Worm (Caenorhabditis elegans) whole organism, mixed stage, embryonic: ENCODE results near the gene F07D3.3.

Experiments
- M03D4.4 ChIP-seq: sonication (generic microtip); optimal IDR thresholded peaks from 2 replicates; lab custom pipeline; 2017; ENCODE audit warnings: mild to moderate bottlenecking, missing genetic modification characterization, missing compliant biosample characterization
- bed-3 ChIP-seq: fragments of 200-800 bp; sonication (Bioruptor generic); optimal IDR thresholded peaks from 3 replicates; lab custom pipeline; 2018; ENCODE audit warnings: mild to moderate bottlenecking, missing genetic modification characterization, moderate library complexity, missing compliant biosample characterization
- blmp-1 ChIP-seq: fragments of 150-350 bp; optimal IDR thresholded peaks from 2 replicates; lab custom pipeline; 2014; ENCODE audit warnings: missing biosample characterization, missing genetic modification characterization
- ceh-39 ChIP-seq: fragments of 150-350 bp; optimal IDR thresholded peaks from 2 replicates; lab custom pipeline; 2014; ENCODE audit warnings: missing biosample characterization, missing genetic modification characterization
- ceh-43 ChIP-seq: fragments of 200-800 bp; sonication (Bioruptor generic); optimal IDR thresholded peaks from 2 replicates; lab custom pipeline; 2018; ENCODE audit warnings: mild to moderate bottlenecking, missing genetic modification characterization, moderate library complexity, missing compliant biosample characterization
- ceh-83 ChIP-seq: fragments of 200-800 bp; sonication (Bioruptor generic); optimal IDR thresholded peaks from 2 replicates; lab custom pipeline; 2018; ENCODE audit warnings: mild to moderate bottlenecking, missing genetic modification characterization, missing compliant biosample characterization
- ces-1 ChIP-seq: fragments of 150-350 bp; optimal IDR thresholded peaks from 2 replicates; lab custom pipeline; 2014; ENCODE audit warnings: missing biosample characterization, missing genetic modification reagents, missing genetic modification characterization
- cnd-1 ChIP-seq: fragments of 200-800 bp; sonication (Bioruptor generic); optimal IDR thresholded peaks from 2 replicates; lab custom pipeline; 2018; ENCODE audit warnings: mild to moderate bottlenecking, missing genetic modification characterization, missing compliant biosample characterization
- drap-1 ChIP-seq: fragments of 200-800 bp; sonication (Bioruptor generic); optimal IDR thresholded peaks from 3 replicates; lab custom pipeline; 2018; ENCODE audit warnings: mild to moderate bottlenecking, missing genetic modification characterization, missing compliant biosample characterization
- elt-3 ChIP-seq: fragments of 150-350 bp; optimal IDR thresholded peaks from 2 replicates; lab custom pipeline; 2014; ENCODE audit warnings: missing biosample characterization, missing genetic modification characterization
- ham-2 ChIP-seq: fragments of 200-800 bp; sonication (Bioruptor generic); optimal IDR thresholded peaks from 2 replicates; lab custom pipeline; 2018; ENCODE audit warnings: mild to moderate bottlenecking, missing genetic modification characterization, missing compliant biosample characterization
- hlh-1 ChIP-seq: fragments of 150-350 bp; optimal IDR thresholded peaks from 2 replicates; lab custom pipeline; 2014; ENCODE audit warnings: missing biosample characterization, missing genetic modification reagents, missing genetic modification characterization
- lin-13 ChIP-seq: fragments of 150-350 bp; optimal IDR thresholded peaks from 2 replicates; lab custom pipeline; 2014; ENCODE audit warnings: missing biosample characterization, missing genetic modification characterization
- lin-32 ChIP-seq: fragments of 200-800 bp; sonication (Bioruptor generic); optimal IDR thresholded peaks from 2 replicates; lab custom pipeline; 2018; ENCODE audit warnings: mild to moderate bottlenecking, missing genetic modification characterization, missing compliant biosample characterization
- lsy-2 ChIP-seq: fragments of 150-350 bp; optimal IDR thresholded peaks from 2 replicates; lab custom pipeline; 2014; ENCODE audit warnings: missing biosample characterization, missing genetic modification characterization
- mab-5 ChIP-seq: fragments of 150-350 bp; optimal IDR thresholded peaks from 2 replicates; lab custom pipeline; 2014; ENCODE audit warnings: missing biosample characterization, missing genetic modification characterization
- mep-1 ChIP-seq: fragments of 150-350 bp; optimal IDR thresholded peaks from 2 replicates; lab custom pipeline; 2017; ENCODE audit warnings: missing biosample characterization, missing genetic modification reagents, missing genetic modification characterization, inconsistent platforms
- mls-2 ChIP-seq: sonication (generic microtip); optimal IDR thresholded peaks from 2 replicates; lab custom pipeline; 2016; ENCODE audit warnings: mild to moderate bottlenecking, missing genetic modification characterization, moderate library complexity, missing compliant biosample characterization
- nhr-2 ChIP-seq: fragments of 150-350 bp; optimal IDR thresholded peaks from 2 replicates; lab custom pipeline; 2014; ENCODE audit warnings: missing biosample characterization, missing genetic modification characterization
- nhr-237 ChIP-seq: fragments of 150-350 bp; optimal IDR thresholded peaks from 2 replicates; lab custom pipeline; 2014; ENCODE audit warnings: missing biosample characterization, missing genetic modification characterization
- nhr-76 ChIP-seq: sonication (generic microtip); optimal IDR thresholded peaks from 2 replicates; lab custom pipeline; 2017; ENCODE audit warnings: missing biosample characterization, missing genetic modification characterization
- pha-4 ChIP-seq: fragments of 150-350 bp; optimal IDR thresholded peaks from 2 replicates; lab custom pipeline; 2018; ENCODE audit warnings: missing biosample characterization, missing genetic modification reagents, missing genetic modification characterization
- sem-2 ChIP-seq: fragments of 200-800 bp; sonication (Bioruptor generic); optimal IDR thresholded peaks from 2 replicates; lab custom pipeline; 2018; ENCODE audit warnings: mild to moderate bottlenecking, missing genetic modification characterization, missing compliant biosample characterization
- snpc-4 ChIP-seq: fragments of 150-350 bp; optimal IDR thresholded peaks from 2 replicates; lab custom pipeline; 2014; ENCODE audit warnings: missing biosample characterization, missing genetic modification characterization
- sptf-1 ChIP-seq: sonication (generic microtip); optimal IDR thresholded peaks from 2 replicates; lab custom pipeline; 2017; ENCODE audit warnings: mild to moderate bottlenecking, missing genetic modification characterization, moderate library complexity, missing compliant biosample characterization
- tbx-8 ChIP-seq: fragments of 200-800 bp; sonication (Bioruptor generic); optimal IDR thresholded peaks from 2 replicates; lab custom pipeline; 2018; ENCODE audit warnings: mild to moderate bottlenecking, missing genetic modification characterization, moderate library complexity, missing compliant biosample characterization
- unc-120 ChIP-seq: sonication (generic microtip); optimal IDR thresholded peaks from 2 replicates; lab custom pipeline; 2017; ENCODE audit warnings: missing genetic modification characterization, missing compliant biosample characterization; ENCODE audit not compliant: poor library complexity, severe bottlenecking
- unc-39 ChIP-seq: fragments of 150-350 bp; optimal IDR thresholded peaks from 2 replicates; lab custom pipeline; 2014; ENCODE audit warnings: missing biosample characterization, missing genetic modification characterization
- unc-62 ChIP-seq: fragments of 150-350 bp; optimal IDR thresholded peaks from 2 replicates; lab custom pipeline; 2014; ENCODE audit warnings: missing biosample characterization, missing genetic modification reagents, missing genetic modification characterization
- ztf-11 ChIP-seq: fragments of 150-350 bp; optimal IDR thresholded peaks from 2 replicates; lab custom pipeline; 2014; ENCODE audit warnings: missing biosample characterization, missing genetic modification characterization

Gene F07D3.3

ce11 chrV:9444618-9445017, 17.9 kb downstream of the F07D3.3 start:
- TF ChIP-seq mls-2 (tag; lab: Kevin White, UChicago): no peak
- no peak for TF ChIP-seq snpc-4 (tag; lab: Kevin White, UChicago)
- TF ChIP-seq pha-4: no peak
- TF ChIP-seq ceh-83 (GFP tag; lab: Kevin White, UChicago): no peak
- no peak for TF ChIP-seq sem-2 (GFP tag; lab: Kevin White, UChicago)
- TF ChIP-seq bed-3 (GFP tag; lab: Kevin White, UChicago): no peak
- no peak for TF ChIP-seq ztf-11 (tag; lab: Kevin White, UChicago)
- TF ChIP-seq M03D4.4 (tag; lab: Kevin White, UChicago): no peak
- TF ChIP-seq unc-120 (tag; lab: Kevin White, UChicago): no peak
- TF ChIP-seq blmp-1 (tag; lab: Kevin White, UChicago): no peak
- no peak for TF ChIP-seq drap-1 (GFP tag; lab: Kevin White, UChicago)
- TF ChIP-seq ces-1 (GFP tag; lab: Kevin White, UChicago): no peak
- TF ChIP-seq mep-1: no peak
- TF ChIP-seq lin-32 (GFP tag; lab: Kevin White, UChicago): no peak
- TF ChIP-seq cnd-1: no peak
- TF ChIP-seq, all 35 proteins: peak for 0

- TF ChIP-seq sptf-1 (tag; lab: Kevin White, UChicago) (no peak), M03D4.4 (tag; lab: Kevin White, UChicago) (no peak), unc-62 (GFP tag; lab: Kevin White, UChicago) (no peak), ham-2 (no peak), bed-3 (GFP tag; lab: Kevin White, UChicago) (no peak), nhr-2 (tag; lab: Kevin White, UChicago) (no peak), blmp-1 (tag; lab: Kevin White, UChicago) (no peak), lin-13 (tag; lab: Kevin White, UChicago) (no peak), nhr-237 (no peak), cnd-1 (no peak), mls-2 (tag; lab: Kevin White, UChicago) (no peak), snpc-4 (tag; lab: Kevin White, UChicago) (no peak), unc-39 (tag; lab: Kevin White, UChicago) (no peak), pha-4 (no peak), lsy-2 (no peak), elt-3 (tag; lab: Kevin White, UChicago) (no peak)
These were observed 18.8 kb downstream of the F07D3.3 start, which contains the start of gene wdr-62 for ce11 chrV:9443748-9444147. TSS of gene wdr-62 (plus strand) at chrV:9444048.

- TF ChIP-seq pha-4 (no peak), tbx-8 (GFP tag; lab: Kevin White, UChicago) (no peak), mls-2 (tag; lab: Kevin White, UChicago) (no peak), snpc-4 (tag; lab: Kevin White, UChicago) (no peak), unc-39 (tag; lab: Kevin White, UChicago) (no peak), ces-1 (GFP tag; lab: Kevin White, UChicago) (no peak), lin-13 (tag; lab: Kevin White, UChicago) (no peak), ceh-39 (tag; lab: Kevin White, UChicago) (no peak), mab-5 (no peak), lsy-2 (no peak), hlh-1 (tag; lab: Kevin White, UChicago) (no peak)
These were observed 19.4 kb downstream of the F07D3.3 start for ce11 chrV:9443109-9443508.

- TF ChIP-seq elt-3 (tag; lab: Kevin White, UChicago) (no peak), lin-13 (tag; lab: Kevin White, UChicago) (no peak), unc-120 (tag; lab: Kevin White, UChicago) (no peak), unc-39 (tag; lab: Kevin White, UChicago) (no peak), hlh-1 (tag; lab: Kevin White, UChicago) (no peak), pha-4 (no peak)
These were observed 20.0 kb downstream of the F07D3.3 start for ce11 chrV:9442471-9442870.

ce11 chrV:9441046-9441445, 21.5 kb downstream of the F07D3.3 start:
- TF ChIP-seq ceh-43 (GFP tag; lab: Kevin White, UChicago) (no peak), mls-2 (tag; lab: Kevin White, UChicago) (no peak), nhr-76 (tag; lab: Kevin White, UChicago) (no peak), elt-3 (tag; lab: Kevin White, UChicago) (no peak), ces-1 (GFP tag; lab: Kevin White, UChicago) (no peak)
